Fruit fly (Drosophila melanogaster) whole organism, adult: ENCODE measurements around the gene CG31871.
A peak's percentile ranks its signal among the peaks of the same experiment; 100 is the strongest.

Source experiments
- CG11617 ChIP-seq: fragments of 200-800 bp; sonication (Bioruptor generic); optimal IDR thresholded peaks from 2 replicates; lab custom pipeline; 2017; ENCODE audit warnings: mild to moderate bottlenecking, missing biosample characterization, missing genetic modification reagents, missing genetic modification characterization
- CG12768 ChIP-seq: fragments of 200-800 bp; sonication (Bioruptor generic); optimal IDR thresholded peaks from 2 replicates; lab custom pipeline; 2017; ENCODE audit warnings: missing biosample characterization, missing genetic modification characterization, mild to moderate bottlenecking, moderate library complexity, missing genetic modification reagents
- CG14711 ChIP-seq: fragments of 200-800 bp; sonication (Bioruptor generic); optimal IDR thresholded peaks from 2 replicates; lab custom pipeline; 2018; ENCODE audit warnings: missing biosample characterization, mild to moderate bottlenecking, missing genetic modification characterization, moderate library complexity
- CG1620 ChIP-seq: fragments of 200-800 bp; sonication (Bioruptor generic); optimal IDR thresholded peaks from 2 replicates; lab custom pipeline; 2016; ENCODE audit warnings: missing biosample characterization, missing genetic modification characterization
- CG33017 ChIP-seq: fragments of 200-800 bp; sonication (Bioruptor generic); optimal IDR thresholded peaks from 2 replicates; lab custom pipeline; 2018; ENCODE audit warnings: missing biosample characterization, mild to moderate bottlenecking, missing genetic modification characterization, moderate library complexity
- CG5204 ChIP-seq: fragments of 200-800 bp; sonication (Bioruptor generic); optimal IDR thresholded peaks from 2 replicates; lab custom pipeline; 2016; ENCODE audit warnings: missing biosample characterization, missing genetic modification characterization
- CG7045 ChIP-seq: fragments of 200-800 bp; sonication (Bioruptor generic); optimal IDR thresholded peaks from 2 replicates; lab custom pipeline; 2017; ENCODE audit warnings: missing biosample characterization, mild to moderate bottlenecking, missing genetic modification characterization
- CG7101 ChIP-seq: fragments of 200-800 bp; sonication (Bioruptor generic); optimal IDR thresholded peaks from 2 replicates; lab custom pipeline; 2018; ENCODE audit warnings: missing biosample characterization, mild to moderate bottlenecking, missing genetic modification characterization, moderate library complexity
- Clk ChIP-seq: fragments of 200-800 bp; sonication (Bioruptor generic); optimal IDR thresholded peaks from 2 replicates; lab custom pipeline; 2017; ENCODE audit warnings: missing biosample characterization, missing genetic modification characterization
- Crg-1 ChIP-seq: fragments of 200-800 bp; sonication (Bioruptor generic); optimal IDR thresholded peaks from 2 replicates; lab custom pipeline; 2016; ENCODE audit warnings: missing biosample characterization, missing genetic modification characterization
- Hr96 ChIP-seq: fragments of 200-800 bp; sonication (Bioruptor generic); optimal IDR thresholded peaks from 2 replicates; lab custom pipeline; 2016; ENCODE audit warnings: missing biosample characterization, missing genetic modification characterization
- Mnt ChIP-seq: fragments of 200-800 bp; sonication (Bioruptor generic); optimal IDR thresholded peaks from 2 replicates; lab custom pipeline; 2016; ENCODE audit warnings: missing biosample characterization, mild to moderate bottlenecking, missing genetic modification characterization
- bab1 ChIP-seq: fragments of 200-800 bp; sonication (Bioruptor generic); optimal IDR thresholded peaks from 3 replicates; lab custom pipeline; 2019; ENCODE audit warnings: missing biosample characterization, mild to moderate bottlenecking, missing genetic modification characterization, moderate library complexity
- cic ChIP-seq: fragments of 200-800 bp; sonication (Bioruptor generic); optimal IDR thresholded peaks from 2 replicates; lab custom pipeline; 2017; ENCODE audit warnings: missing biosample characterization, mild to moderate bottlenecking, missing genetic modification characterization, moderate library complexity
- cnc ChIP-seq, 2 experiments: fragments of >200 bp; optimal IDR thresholded peaks; 2 replicates each; lab custom pipeline; 2017
- kay ChIP-seq: fragments of 200-800 bp; sonication (Bioruptor generic); peaks from one replicate; lab custom pipeline; 2016; ENCODE audit warnings: missing biosample characterization, missing genetic modification characterization, borderline replicate concordance
- ovo ChIP-seq: fragments of 200-800 bp; sonication (Bioruptor generic); optimal IDR thresholded peaks from 2 replicates; lab custom pipeline; 2016; ENCODE audit warnings: missing biosample characterization, missing genetic modification characterization
- pad ChIP-seq: fragments of 200-800 bp; sonication (Bioruptor generic); optimal IDR thresholded peaks from 3 replicates; lab custom pipeline; 2017; ENCODE audit warnings: missing biosample characterization, missing genetic modification characterization, mild to moderate bottlenecking, moderate library complexity, missing genetic modification reagents
- tj ChIP-seq: fragments of 200-800 bp; sonication (Bioruptor generic); optimal IDR thresholded peaks from 3 replicates; lab custom pipeline; 2017; ENCODE audit warnings: missing biosample characterization, mild to moderate bottlenecking, missing genetic modification characterization, moderate library complexity
- toe ChIP-seq: fragments of 200-800 bp; sonication (Bioruptor generic); optimal IDR thresholded peaks from 2 replicates; lab custom pipeline; 2016; ENCODE audit warnings: missing biosample characterization, missing genetic modification characterization

CG31871 gene

dm6 chr2L:10697992-10698391 is 36.1 kb downstream of the CG31871 start, which contains the start of gene CG7300:
CG7300 (minus strand) TSS chr2L:10698043.
- no peak for TF ChIP-seq CG11617 (GFP tag; lab: Kevin White, UChicago)
- TF ChIP-seq pad: no peak
- no peak for TF ChIP-seq cic (GFP tag; lab: Kevin White, UChicago)
- no peak for TF ChIP-seq CG7045 (GFP tag; lab: Kevin White, UChicago)

dm6 chr2L:10701499-10702062 is 39.7 kb downstream of the CG31871 start, which contains the start of gene Lip1:
Lip1 (minus strand) TSS chr2L:10701544.
- TF ChIP-seq kay: no peak
- TF ChIP-seq cic (GFP tag; lab: Kevin White, UChicago): no peak
- TF ChIP-seq Clk (GFP tag; lab: Kevin White, UChicago): no peak
- TF ChIP-seq CG1620 (GFP tag; lab: Kevin White, UChicago): no peak
- TF ChIP-seq CG33017 (tag; lab: Kevin White, UChicago): no peak
- TF ChIP-seq bab1 (GFP tag; lab: Kevin White, UChicago): no peak
- TF ChIP-seq pad: no peak
- no peak for TF ChIP-seq Crg-1 (GFP tag; lab: Kevin White, UChicago)
- TF ChIP-seq tj (GFP tag; lab: Kevin White, UChicago): no peak

dm6 chr2L:10703281-10703680 is 41.4 kb downstream of the CG31871 start, which contains the start of gene CG6415:
CG6415 (plus strand) TSS chr2L:10703621.
- TF ChIP-seq CG5204 (peak; percentile 83), ovo (GFP tag; lab: Kevin White, UChicago) (no peak), Crg-1 (GFP tag; lab: Kevin White, UChicago) (peak; percentile 10), CG7045 (GFP tag; lab: Kevin White, UChicago) (peak; percentile 78), CG14711 (tag; lab: Kevin White, UChicago) (peak; percentile 75), bab1 (GFP tag; lab: Kevin White, UChicago) (no peak), CG12768 (GFP tag; lab: Kevin White, UChicago) (peak; percentile 86), toe (peak; percentile 72), tj (GFP tag; lab: Kevin White, UChicago) (peak; percentile 45), CG11617 (GFP tag; lab: Kevin White, UChicago) (peak; percentile 70), cnc (optimal IDR thresholded peaks at IDR 0.05; lab: Kevin White, UChicago) (no peak), CG33017 (tag; lab: Kevin White, UChicago) (peak; percentile 92), pad (peak; percentile 59), Clk (GFP tag; lab: Kevin White, UChicago) (peak; percentile 57), Mnt (peak; percentile 58), Hr96 (GFP tag; lab: Kevin White, UChicago) (peak; percentile 75), kay (no peak), CG1620 (GFP tag; lab: Kevin White, UChicago) (peak; percentile 7), cic (GFP tag; lab: Kevin White, UChicago) (peak; percentile 36), CG7101 (tag; lab: Kevin White, UChicago) (peak; percentile 89)

- TF ChIP-seq bab1 (GFP tag; lab: Kevin White, UChicago) (no peak), toe (no peak), tj (GFP tag; lab: Kevin White, UChicago) (no peak), CG33017 (tag; lab: Kevin White, UChicago) (no peak), CG5204 (no peak)
These were observed 42.5 kb downstream of the CG31871 start for dm6 chr2L:10704425-10704824.

- TF ChIP-seq CG5204: no peak
- TF ChIP-seq CG7045 (GFP tag; lab: Kevin White, UChicago): no peak
- TF ChIP-seq tj (GFP tag; lab: Kevin White, UChicago): no peak
- TF ChIP-seq CG14711 (tag; lab: Kevin White, UChicago): no peak
- TF ChIP-seq pad: no peak
- TF ChIP-seq toe: no peak
- no peak for TF ChIP-seq CG33017 (tag; lab: Kevin White, UChicago)
- no peak for TF ChIP-seq cic (GFP tag; lab: Kevin White, UChicago)
- no peak for TF ChIP-seq cnc (optimal IDR thresholded peaks at IDR 0.05; lab: Kevin White, UChicago)
- TF ChIP-seq ovo (GFP tag; lab: Kevin White, UChicago): no peak
- no peak for TF ChIP-seq Clk (GFP tag; lab: Kevin White, UChicago)
- TF ChIP-seq CG11617 (GFP tag; lab: Kevin White, UChicago): no peak
- no peak for TF ChIP-seq Mnt
- no peak for TF ChIP-seq kay
- TF ChIP-seq CG7101 (tag; lab: Kevin White, UChicago): no peak
- no peak for TF ChIP-seq CG1620 (GFP tag; lab: Kevin White, UChicago)
- TF ChIP-seq Hr96 (GFP tag; lab: Kevin White, UChicago): no peak
- TF ChIP-seq Crg-1 (GFP tag; lab: Kevin White, UChicago): no peak
- no peak for TF ChIP-seq CG12768 (GFP tag; lab: Kevin White, UChicago)
- no peak for TF ChIP-seq bab1 (GFP tag; lab: Kevin White, UChicago)
These were observed 44.4 kb downstream of the CG31871 start for dm6 chr2L:10706267-10706666.

dm6 chr2L:10708089-10708488 is 46.2 kb downstream of the CG31871 start:
- TF ChIP-seq CG7045 (GFP tag; lab: Kevin White, UChicago) (no peak), cic (GFP tag; lab: Kevin White, UChicago) (no peak), Mnt (no peak), CG12768 (GFP tag; lab: Kevin White, UChicago) (no peak), kay (no peak), CG5204 (no peak), tj (GFP tag; lab: Kevin White, UChicago) (no peak), CG14711 (tag; lab: Kevin White, UChicago) (no peak)
